Worm (Caenorhabditis elegans): ENCODE data around the gene B0285.6.

B0285.6 gene

ce11 chrIII:4369381-4369809, 19.5 kb downstream of the B0285.6 start (continued):
- TF ChIP-seq rec-8 (tag; optimal IDR thresholded peaks at IDR 0.05) (peak in 1 of 2 experiments; percentile 32), F22D6.2 (tag; optimal IDR thresholded peaks at IDR 0.05) (peak; percentile 1), rpc-1 (optimal IDR thresholded peaks at IDR 0.05) (peak; percentile 69), rpc-1 (tag; optimal IDR thresholded peaks at IDR 0.05) (peak; percentile 66), ceh-40 (GFP tag; IDR thresholded peaks at IDR 0.05) (peak; percentile 51; the same call in 1 of the 2 replicates), lsl-1 (GFP tag; optimal IDR thresholded peaks at IDR 0.05) (peak; percentile 30), hsf-1 (GFP tag; IDR thresholded peaks at IDR 0.05) (0 out of 2 replicates have a peak, but pooled peaks have one; percentile 59), atf-7 (tag; optimal IDR thresholded peaks at IDR 0.05) (peak; percentile 24), K11D2.4 (GFP tag; IDR thresholded peaks at IDR 0.05) (peak; percentile 49; the same call in 1 of the 2 replicates), rcor-1 (GFP tag; IDR thresholded peaks at IDR 0.05) (peak; percentile 85), cebp-2 (GFP tag; IDR thresholded peaks at IDR 0.05) (0 out of 2 replicates have a peak, but pooled peaks have one; percentile 7), ZK185.1 (tag; optimal IDR thresholded peaks at IDR 0.05; ENCODE audit: poor library complexity, severe bottlenecking) (peak; percentile 77), repo-1 (tag; optimal IDR thresholded peaks at IDR 0.05) (peak; percentile 74), chd-7 (tag; optimal IDR thresholded peaks at IDR 0.05) (peak; percentile 35), egrh-3 (GFP tag; IDR thresholded peaks at IDR 0.05) (peak; percentile 78), ztf-25 (GFP tag; IDR thresholded peaks at IDR 0.05) (peak; percentile 48; the same call in 1 of the 2 replicates), mcd-1 (GFP tag; IDR thresholded peaks at IDR 0.05) (peak; percentile 80), madf-6 (GFP tag; IDR thresholded peaks at IDR 0.05) (peak; percentile 72; the same call in 1 of the 2 replicates), F23B12.7 (tag; optimal IDR thresholded peaks at IDR 0.05; ENCODE audit: insufficient read depth) (peak; percentile 47), let-526 (GFP tag; IDR thresholded peaks at IDR 0.05) (peak; percentile 4; the same call in 1 of the 2 replicates), die-1 (tag; optimal IDR thresholded peaks at IDR 0.05) (peak; percentile 39), ekl-4 (GFP tag; IDR thresholded peaks at IDR 0.05) (peak; percentile 64; the same call in 1 of the 2 replicates), nhr-80 (tag; optimal IDR thresholded peaks at IDR 0.05) (peak; percentile 60), lin-40 (tag; optimal IDR thresholded peaks at IDR 0.05) (peak; percentile 73), lin-26 (GFP tag; IDR thresholded peaks at IDR 0.05) (peak; percentile 86), mel-28 (tag; optimal IDR thresholded peaks at IDR 0.05; ENCODE audit: borderline replicate concordance) (peak; percentile 33), F37B4.10 (GFP tag; IDR thresholded peaks at IDR 0.05) (0 out of 2 replicates have a peak, but pooled peaks have one; percentile 22), nfyb-1 (GFP tag; IDR thresholded peaks at IDR 0.05) (peak; percentile 84), nhr-90 (tag; optimal IDR thresholded peaks at IDR 0.05) (peak; percentile 40), C06A6.2 (GFP tag; conservative IDR thresholded peaks at IDR 0.05) (peak; percentile 50; the same call in 1 of the 2 replicates), fkh-3 (tag; optimal IDR thresholded peaks at IDR 0.05) (peak; percentile 55), Y53G8AR.9 (GFP tag; conservative IDR thresholded peaks at IDR 0.05) (0 out of 2 replicates have a peak, but pooled peaks have one; percentile 73), B0261.1 (tag; optimal IDR thresholded peaks at IDR 0.05) (peak; percentile 71), ceh-91 (GFP tag; IDR thresholded peaks at IDR 0.05) (0 out of 2 replicates have a peak, but pooled peaks have one; percentile 39), Y95B8A.8 (GFP tag; IDR thresholded peaks at IDR 0.05) (0 out of 2 replicates have a peak, but pooled peaks have one; percentile 53), ztf-18 (tag; optimal IDR thresholded peaks at IDR 0.05) (peak; percentile 65), K12H6.12 (tag; optimal IDR thresholded peaks at IDR 0.05) (peak; percentile 80), ztf-26 (tag; optimal IDR thresholded peaks at IDR 0.05) (peak; percentile 56), dox-1 (GFP tag; IDR thresholded peaks at IDR 0.05) (peak; percentile 94), ztf-28 (GFP tag; IDR thresholded peaks at IDR 0.05) (0 out of 2 replicates have a peak, but pooled peaks have one; percentile 40), madf-3 (GFP tag; IDR thresholded peaks at IDR 0.05) (0 out of 2 replicates have a peak, but pooled peaks have one; percentile 42), hmg-1.2 (GFP tag; IDR thresholded peaks at IDR 0.05) (peak; percentile 85)
